Fruit fly (Drosophila melanogaster) whole organism, embryonic: Measurements from ENCODE around the gene Rcd-1r.

ENCODE experiments used
- Bteb2 ChIP-seq: fragments of 200-800 bp; sonication (Bioruptor generic); optimal IDR thresholded peaks from 2 replicates; lab custom pipeline; 2016; ENCODE audit warnings: missing biosample characterization, missing genetic modification characterization
- CG10321 ChIP-seq: fragments of 200-800 bp; sonication (Bioruptor generic); IDR thresholded peaks from 2 replicates; pipeline ENCODE4 v1.3.6; 2022; ENCODE audit warnings: missing biosample characterization, missing genetic modification characterization
- CG10543 ChIP-seq: fragments of 200-800 bp; sonication (Bioruptor generic); optimal IDR thresholded peaks from 3 replicates; lab custom pipeline; 2017; ENCODE audit warnings: missing biosample characterization, mild to moderate bottlenecking, missing genetic modification characterization, moderate library complexity
- CG10654 ChIP-seq: fragments of 200-800 bp; sonication (Bioruptor generic); optimal IDR thresholded peaks from 2 replicates; lab custom pipeline; 2016; ENCODE audit warnings: missing biosample characterization, missing genetic modification characterization
- CG11085 ChIP-seq: fragments of 200-800 bp; sonication (Bioruptor generic); IDR thresholded peaks from 2 replicates; pipeline ENCODE4 v1.3.6; 2022; ENCODE audit warnings: missing biosample characterization, missing genetic modification characterization
- CG11723 ChIP-seq: fragments of 200-800 bp; sonication (Bioruptor generic); optimal IDR thresholded peaks from 2 replicates; lab custom pipeline; 2017; ENCODE audit warnings: missing biosample characterization, mild to moderate bottlenecking, missing genetic modification characterization
- CG12155 ChIP-seq: fragments of 200-800 bp; sonication (Bioruptor generic); optimal IDR thresholded peaks from 3 replicates; lab custom pipeline; 2016; ENCODE audit warnings: missing biosample characterization, missing genetic modification characterization
- CG1602 ChIP-seq: fragments of 200-800 bp; sonication (Bioruptor generic); optimal IDR thresholded peaks from 3 replicates; lab custom pipeline; 2016; ENCODE audit warnings: missing biosample characterization, missing genetic modification characterization
- CG1603 ChIP-seq: fragments of 200-800 bp; sonication (Bioruptor generic); optimal IDR thresholded peaks from 2 replicates; lab custom pipeline; 2019; ENCODE audit warnings: missing biosample characterization, mild to moderate bottlenecking, missing genetic modification characterization, moderate library complexity
- CG17328 ChIP-seq: fragments of 200-800 bp; sonication (Bioruptor generic); IDR thresholded peaks from 2 replicates; pipeline ENCODE4 v1.3.6; 2022; ENCODE audit warnings: missing biosample characterization, missing genetic modification characterization
- CG17568 ChIP-seq: fragments of 200-800 bp; sonication (Bioruptor generic); optimal IDR thresholded peaks from 2 replicates; lab custom pipeline; 2018; ENCODE audit warnings: missing biosample characterization, mild to moderate bottlenecking, missing genetic modification characterization, moderate library complexity
- CG18599 ChIP-seq: fragments of 200-800 bp; sonication (Bioruptor generic); optimal IDR thresholded peaks from 3 replicates; lab custom pipeline; 2017; ENCODE audit warnings: missing biosample characterization, missing genetic modification characterization, mild to moderate bottlenecking, moderate library complexity, missing genetic modification reagents
- CG34376 ChIP-seq: fragments of 200-800 bp; sonication (Bioruptor generic); optimal IDR thresholded peaks from 2 replicates; lab custom pipeline; 2018; ENCODE audit warnings: missing biosample characterization, mild to moderate bottlenecking, missing genetic modification characterization
- CG3847 ChIP-seq: fragments of 200-800 bp; sonication (Bioruptor generic); IDR thresholded peaks from 2 replicates; pipeline ENCODE4 v1.3.6; 2022; ENCODE audit warnings: missing biosample characterization, missing genetic modification characterization
- CG4730 ChIP-seq: fragments of 200-800 bp; sonication (Bioruptor generic); IDR thresholded peaks from 2 replicates; pipeline ENCODE4 v1.3.6; 2022; ENCODE audit warnings: missing biosample characterization, missing genetic modification characterization
- CG7839 ChIP-seq: fragments of 200-800 bp; sonication (Bioruptor generic); optimal IDR thresholded peaks from 3 replicates; lab custom pipeline; 2018; ENCODE audit warnings: missing biosample characterization, mild to moderate bottlenecking, missing genetic modification characterization, moderate library complexity
- CG8944 ChIP-seq: fragments of 200-800 bp; sonication (Bioruptor generic); optimal IDR thresholded peaks from 3 replicates; lab custom pipeline; 2016; ENCODE audit warnings: missing biosample characterization, missing genetic modification characterization
- Camta ChIP-seq: fragments of 200-800 bp; sonication (Bioruptor generic); optimal IDR thresholded peaks from 2 replicates; lab custom pipeline; 2016; ENCODE audit warnings: missing biosample characterization, missing genetic modification characterization
- Deaf1 ChIP-seq: fragments of 200-800 bp; optimal IDR thresholded peaks from 3 replicates; lab custom pipeline; 2019; ENCODE audit warnings: missing biosample characterization, mild to moderate bottlenecking, missing genetic modification characterization, moderate library complexity
- GATAe ChIP-seq: fragments of 200-800 bp; sonication (Bioruptor generic); conservative IDR thresholded peaks from 2 replicates; pipeline ENCODE4 v1.3.6; 2022; ENCODE audit warnings: missing biosample characterization, missing genetic modification characterization
- H2.0 ChIP-seq: fragments of 200-800 bp; sonication (Bioruptor generic); IDR thresholded peaks from 2 replicates; pipeline ENCODE4 v1.3.6; 2022; ENCODE audit warnings: missing biosample characterization, missing genetic modification characterization
- HLH4C ChIP-seq: fragments of 200-800 bp; sonication (Bioruptor generic); IDR thresholded peaks from 3 replicates; pipeline ENCODE4 v1.3.6; 2022; ENCODE audit warnings: missing biosample characterization, missing genetic modification characterization; ENCODE audit not compliant: partially characterized antibody
- Hey ChIP-seq: fragments of 200-800 bp; sonication (Bioruptor generic); optimal IDR thresholded peaks from 3 replicates; lab custom pipeline; 2018; ENCODE audit warnings: missing biosample characterization, mild to moderate bottlenecking, missing genetic modification characterization
- HmgZ ChIP-seq: fragments of 200-800 bp; sonication (Bioruptor generic); optimal IDR thresholded peaks from 2 replicates; lab custom pipeline; 2018; ENCODE audit warnings: missing biosample characterization, mild to moderate bottlenecking, missing genetic modification characterization
- MESR4 ChIP-seq: fragments of 200-800 bp; sonication (Bioruptor generic); optimal IDR thresholded peaks from 2 replicates; lab custom pipeline; 2018; ENCODE audit warnings: missing biosample characterization, mild to moderate bottlenecking, missing genetic modification characterization, moderate library complexity
- Med ChIP-seq: fragments of 200-800 bp; sonication (Bioruptor generic); peaks from one replicate; lab custom pipeline; 2016; ENCODE audit warnings: missing biosample characterization, missing genetic modification characterization, mild to moderate bottlenecking, inconsistent platforms, moderate library complexity
- Nf-YA ChIP-seq: fragments of 200-800 bp; sonication (Bioruptor generic); IDR thresholded peaks from 2 replicates; pipeline ENCODE4 v1.3.6; 2022; ENCODE audit warnings: missing biosample characterization, missing genetic modification characterization
- Sin3A ChIP-seq: fragments of >200 bp; optimal IDR thresholded peaks from 2 replicates; lab custom pipeline; 2018
- cas ChIP-seq: fragments of 200-800 bp; sonication (Bioruptor generic); IDR thresholded peaks from 2 replicates; pipeline ENCODE4 v1.3.6; 2022; ENCODE audit warnings: missing biosample characterization, missing genetic modification characterization
- ci ChIP-seq: fragments of 200-800 bp; sonication (Bioruptor generic); IDR thresholded peaks from 3 replicates; pipeline ENCODE4 v1.3.6; 2022; ENCODE audit warnings: missing biosample characterization, missing genetic modification characterization
- cwo ChIP-seq: fragments of 200-800 bp; sonication (Bioruptor generic); optimal IDR thresholded peaks from 3 replicates; lab custom pipeline; 2017; ENCODE audit warnings: missing biosample characterization, missing genetic modification characterization, mild to moderate bottlenecking, moderate library complexity, missing genetic modification reagents
- exex ChIP-seq: fragments of 200-800 bp; sonication (Bioruptor generic); optimal IDR thresholded peaks from 4 replicates; lab custom pipeline; 2018; ENCODE audit warnings: missing biosample characterization, mild to moderate bottlenecking, missing genetic modification characterization, moderate library complexity
- fd96Cb ChIP-seq: fragments of 200-800 bp; sonication (Bioruptor generic); optimal IDR thresholded peaks from 2 replicates; lab custom pipeline; 2018; ENCODE audit warnings: missing biosample characterization, mild to moderate bottlenecking, missing genetic modification characterization, moderate library complexity
- fru ChIP-seq: fragments of >200 bp; optimal IDR thresholded peaks from 2 replicates; lab custom pipeline; 2017
- gce ChIP-seq: fragments of 200-800 bp; sonication (Bioruptor generic); IDR thresholded peaks from 3 replicates; pipeline ENCODE4 v1.3.6; 2022; ENCODE audit warnings: missing biosample characterization, missing genetic modification characterization
- grn ChIP-seq: fragments of 200-800 bp; sonication (Bioruptor generic); optimal IDR thresholded peaks from 3 replicates; lab custom pipeline; 2017; ENCODE audit warnings: missing biosample characterization, missing genetic modification characterization
- her ChIP-seq: fragments of 200-800 bp; sonication (Bioruptor generic); optimal IDR thresholded peaks from 2 replicates; lab custom pipeline; 2016; ENCODE audit warnings: missing biosample characterization, missing genetic modification characterization
- hkb ChIP-seq, 2 experiments: fragments of 200-800 bp in 1 of 2; fragments of >200 bp in 1 of 2; sonication (Bioruptor generic) in 1 of 2; IDR thresholded peaks in 1 of 2; optimal IDR thresholded peaks in 1 of 2; 2 replicates each; pipeline versions ENCODE4 v1.3.6 to Lab custom; 2017 to 2022; ENCODE audit warnings: missing biosample characterization in 1 of 2, missing genetic modification characterization in 1 of 2
- lab ChIP-seq: fragments of 200-800 bp; sonication (Bioruptor generic); optimal IDR thresholded peaks from 3 replicates; lab custom pipeline; 2017; ENCODE audit warnings: missing biosample characterization, missing genetic modification characterization, mild to moderate bottlenecking, moderate library complexity, missing genetic modification reagents
- mirr ChIP-seq: fragments of 200-800 bp; sonication (Bioruptor generic); optimal IDR thresholded peaks from 3 replicates; lab custom pipeline; 2018; ENCODE audit warnings: missing biosample characterization, mild to moderate bottlenecking, missing genetic modification characterization
- org-1 ChIP-seq: fragments of 200-800 bp; sonication (Bioruptor generic); optimal IDR thresholded peaks from 2 replicates; lab custom pipeline; 2017; ENCODE audit warnings: missing biosample characterization, missing genetic modification characterization
- ro ChIP-seq: fragments of 200-800 bp; sonication (Bioruptor generic); IDR thresholded peaks from 2 replicates; pipeline ENCODE4 v1.3.6; 2022; ENCODE audit warnings: missing biosample characterization, missing genetic modification characterization
- row ChIP-seq: fragments of 200-800 bp; sonication (Bioruptor generic); IDR thresholded peaks from 3 replicates; pipeline ENCODE4 v1.3.6; 2022; ENCODE audit warnings: missing biosample characterization, missing genetic modification characterization
- scrt ChIP-seq: fragments of 200-800 bp; sonication (Bioruptor generic); optimal IDR thresholded peaks from 2 replicates; lab custom pipeline; 2018; ENCODE audit warnings: missing biosample characterization, mild to moderate bottlenecking, missing genetic modification characterization, moderate library complexity
- sd ChIP-seq: fragments of 200-800 bp; sonication (Bioruptor generic); optimal IDR thresholded peaks from 3 replicates; lab custom pipeline; 2018; ENCODE audit warnings: missing biosample characterization, mild to moderate bottlenecking, missing genetic modification characterization, moderate library complexity
- sug ChIP-seq: fragments of 200-800 bp; optimal IDR thresholded peaks from 2 replicates; lab custom pipeline; 2019; ENCODE audit warnings: missing biosample characterization, mild to moderate bottlenecking, missing genetic modification characterization, moderate library complexity
- usp ChIP-seq: fragments of >200 bp; optimal IDR thresholded peaks from 2 replicates; lab custom pipeline; 2017; ENCODE audit warnings: missing biosample characterization, missing genetic modification characterization

The Rcd-1r gene

DNA sequence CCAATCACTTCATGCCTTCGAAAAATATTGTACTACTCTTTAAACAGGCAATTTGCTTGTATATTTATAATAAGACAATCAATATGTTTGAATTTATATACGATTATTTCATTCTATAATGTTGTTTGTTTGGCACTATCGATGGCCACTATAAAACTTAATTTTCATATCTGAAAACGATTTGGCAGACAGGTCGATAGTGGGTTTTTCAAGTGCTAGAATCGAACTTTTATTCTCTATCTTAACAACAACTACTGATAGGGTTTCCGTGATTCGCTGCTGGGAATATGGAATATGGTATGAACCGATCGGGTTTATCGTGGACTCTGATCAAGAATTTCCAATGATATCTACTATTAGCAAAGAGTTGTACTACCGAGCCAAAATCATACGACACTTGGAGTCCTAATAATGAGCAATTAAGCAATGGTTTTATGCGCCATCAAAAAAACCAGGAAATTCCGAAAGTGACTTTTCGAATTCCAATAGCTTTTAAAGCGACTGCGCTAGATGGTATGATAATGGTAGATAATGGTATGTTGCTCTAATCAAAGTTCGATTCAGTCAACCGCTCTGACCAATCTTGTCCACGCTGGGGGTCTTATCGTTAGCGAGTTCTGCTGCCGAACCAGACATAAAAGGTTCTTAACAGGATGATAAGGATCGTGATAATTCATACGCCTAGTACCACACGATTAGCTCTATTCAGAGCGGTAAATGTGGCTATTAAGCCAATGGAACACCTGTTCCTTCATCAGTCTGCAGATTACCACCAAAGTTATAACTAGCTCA, 20.0 kb downstream of the Rcd-1r start, which contains the start of gene CG17906:
Gene CG17906 (plus strand): TSS at position 742 of the 792 bp plus-strand sequence.
- TF ChIP-seq sd (tag; lab: Kevin White, UChicago): peak; percentile 67
- TF ChIP-seq CG1602 (GFP tag; lab: Kevin White, UChicago): no peak
- peak; percentile 56 for TF ChIP-seq CG34376 (GFP tag; lab: Kevin White, UChicago)
- no peak for TF ChIP-seq her (GFP tag; lab: Kevin White, UChicago)
- no peak for TF ChIP-seq CG11085 (GFP tag; lab: Robert Waterston, UW)
- TF ChIP-seq exex (tag; lab: Kevin White, UChicago): peak; percentile 92
- TF ChIP-seq MESR4 (GFP tag; lab: Kevin White, UChicago): no peak
- TF ChIP-seq sug: peak; percentile 98
- no peak for TF ChIP-seq usp (GFP tag; lab: Kevin White, UChicago)
- TF ChIP-seq grn (GFP tag; lab: Kevin White, UChicago): peak; percentile 89
- TF ChIP-seq mirr (GFP tag; lab: Kevin White, UChicago): peak; percentile 24

DNA sequence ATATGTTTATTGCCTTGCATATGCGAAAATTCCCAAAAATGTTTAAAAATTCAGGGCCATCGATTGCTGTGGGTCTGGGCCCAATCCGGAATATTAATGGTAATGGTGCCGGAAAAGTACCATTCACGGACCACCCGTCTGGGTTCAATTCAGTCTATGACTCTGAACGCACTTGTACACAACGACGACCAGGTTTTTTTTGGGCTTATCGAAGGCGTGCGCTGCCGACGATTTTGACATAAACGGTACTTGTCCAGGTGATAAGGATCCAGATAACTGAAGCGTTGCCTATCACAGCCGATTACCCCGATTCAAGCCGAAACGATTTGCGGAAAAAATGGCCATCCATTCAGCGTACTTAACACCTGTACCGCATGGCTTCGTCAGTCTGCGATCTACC, 22.3 kb downstream of the Rcd-1r start, which contains the start of gene CG9555:
Gene CG9555 (plus strand): TSS at position 153 of the 400 bp plus-strand sequence.
- no peak for TF ChIP-seq CG17328
- TF ChIP-seq MESR4 (GFP tag; lab: Kevin White, UChicago): no peak
- TF ChIP-seq CG11723: no peak
- TF ChIP-seq HmgZ (tag; lab: Kevin White, UChicago): peak; percentile 0
- TF ChIP-seq CG34376 (GFP tag; lab: Kevin White, UChicago): peak; percentile 86
- TF ChIP-seq HLH4C: no peak
- TF ChIP-seq CG10654 (GFP tag; lab: Kevin White, UChicago): no peak
- no peak for TF ChIP-seq CG12155 (GFP tag; lab: Kevin White, UChicago)
- TF ChIP-seq scrt: no peak
- no peak for TF ChIP-seq Nf-YA (GFP tag; lab: Robert Waterston, UW)
- no peak for TF ChIP-seq gce (GFP tag; lab: Robert Waterston, UW)
- peak; percentile 26 for TF ChIP-seq mirr (GFP tag; lab: Kevin White, UChicago)
- no peak for TF ChIP-seq row
- peak; percentile 45 for TF ChIP-seq CG10543
- TF ChIP-seq Hey (tag; lab: Kevin White, UChicago): peak; percentile 40
- TF ChIP-seq CG4730 (GFP tag; lab: Robert Waterston, UW): no peak
- TF ChIP-seq Camta (GFP tag; lab: Kevin White, UChicago): no peak
- no peak for TF ChIP-seq Sin3A (lab: Kevin White, UChicago)
- no peak for TF ChIP-seq fd96Cb (tag; lab: Kevin White, UChicago)
- no peak for TF ChIP-seq CG17568 (GFP tag; lab: Kevin White, UChicago)
- TF ChIP-seq cas (GFP tag; lab: Robert Waterston, UW): no peak
- TF ChIP-seq CG18599 (GFP tag; lab: Kevin White, UChicago): peak; percentile 18
- peak; percentile 65 for TF ChIP-seq grn (GFP tag; lab: Kevin White, UChicago)
- TF ChIP-seq CG1603 (tag; lab: Kevin White, UChicago): no peak
- TF ChIP-seq GATAe (GFP tag; lab: Robert Waterston, UW): peak; percentile 36; the same call in 1 of the 2 replicates
- no peak for TF ChIP-seq hkb (optimal IDR thresholded peaks at IDR 0.05; lab: Kevin White, UChicago)
- no peak for TF ChIP-seq hkb (GFP tag; IDR thresholded peaks at IDR 0.05; lab: Robert Waterston, UW)
- TF ChIP-seq sug: peak; percentile 95
- no peak for TF ChIP-seq Bteb2 (GFP tag; lab: Kevin White, UChicago)
- no peak for TF ChIP-seq CG8944
- TF ChIP-seq CG7839 (tag; lab: Kevin White, UChicago): no peak
- TF ChIP-seq H2.0 (GFP tag; lab: Robert Waterston, UW): no peak
- no peak for TF ChIP-seq fru (lab: Kevin White, UChicago)
- peak; percentile 34 for TF ChIP-seq Deaf1
- TF ChIP-seq org-1 (GFP tag; lab: Kevin White, UChicago): no peak
- TF ChIP-seq ro (GFP tag; lab: Robert Waterston, UW): no peak
- TF ChIP-seq Med (GFP tag; lab: Kevin White, UChicago): peak; percentile 53
- TF ChIP-seq ci (GFP tag; lab: Robert Waterston, UW): 0 out of 3 replicates have a peak, but pooled peaks have one; percentile 14
- no peak for TF ChIP-seq CG3847
- no peak for TF ChIP-seq CG11085 (GFP tag; lab: Robert Waterston, UW)
- peak; percentile 66 for TF ChIP-seq cwo (GFP tag; lab: Kevin White, UChicago)
- no peak for TF ChIP-seq CG10321 (GFP tag; lab: Robert Waterston, UW)
- TF ChIP-seq lab: peak; percentile 15
